Worm (Caenorhabditis elegans): Measurements from ENCODE around the gene spp-10.

spp-10 gene

ce11 chrIV:8512679-8513078, 35.7 kb downstream of the spp-10 start, which contains the start of gene C09G4.4:
Gene C09G4.4 (plus strand): TSS chrIV:8512979.
- TF ChIP-seq tbx-2 (tag; optimal IDR thresholded peaks at IDR 0.05) (no peak), ceh-82 (tag; optimal IDR thresholded peaks at IDR 0.05) (no peak), elt-2 (tag; optimal IDR thresholded peaks at IDR 0.05) (no peak), ztf-4 (tag; optimal IDR thresholded peaks at IDR 0.05) (no peak), lin-15B (tag; optimal IDR thresholded peaks at IDR 0.05) (no peak), ceh-28 (tag; optimal IDR thresholded peaks at IDR 0.05) (no peak), nhr-237 (tag; optimal IDR thresholded peaks at IDR 0.05) (no peak), unc-62 (GFP tag; optimal IDR thresholded peaks at IDR 0.05) (no peak), unc-39 (tag; optimal IDR thresholded peaks at IDR 0.05) (no peak), eor-1 (tag; optimal IDR thresholded peaks at IDR 0.05) (no peak), ZK546.5 (tag; optimal IDR thresholded peaks at IDR 0.05) (no peak), nhr-23 (tag; optimal IDR thresholded peaks at IDR 0.05) (no peak)

ce11 chrIV:8513619-8514018, 36.6 kb downstream of the spp-10 start, which contains the start of gene cks-1:
Gene cks-1 (plus strand): TSS chrIV:8513919.
- TF ChIP-seq ZK546.5 (tag; optimal IDR thresholded peaks at IDR 0.05) = no peak
- no peak for TF ChIP-seq ceh-16 (tag; optimal IDR thresholded peaks at IDR 0.05)
- TF ChIP-seq hmg-11 (tag; optimal IDR thresholded peaks at IDR 0.05) = no peak
- no peak for TF ChIP-seq unc-62 (GFP tag; optimal IDR thresholded peaks at IDR 0.05)
- TF ChIP-seq jun-1 (tag; optimal IDR thresholded peaks at IDR 0.05) = no peak
- TF ChIP-seq nhr-76 (tag; optimal IDR thresholded peaks at IDR 0.05) = no peak
- TF ChIP-seq nhr-11 (tag; optimal IDR thresholded peaks at IDR 0.05) = no peak
- no peak for TF ChIP-seq ztf-4 (tag; optimal IDR thresholded peaks at IDR 0.05)
- TF ChIP-seq ceh-9 (tag; optimal IDR thresholded peaks at IDR 0.05) = no peak
- TF ChIP-seq sea-2 (GFP tag; optimal IDR thresholded peaks at IDR 0.05) = no peak
- no peak for TF ChIP-seq daf-12 (tag; optimal IDR thresholded peaks at IDR 0.05)
- no peak for TF ChIP-seq elt-3 (tag; optimal IDR thresholded peaks at IDR 0.05)
- TF ChIP-seq tbx-2 (tag; optimal IDR thresholded peaks at IDR 0.05) = no peak

- no peak for TF ChIP-seq ceh-16 (tag; optimal IDR thresholded peaks at IDR 0.05)
- no peak for TF ChIP-seq jun-1 (tag; optimal IDR thresholded peaks at IDR 0.05)
- TF ChIP-seq aly-2 (tag; optimal IDR thresholded peaks at IDR 0.05) = no peak
- no peak for TF ChIP-seq zag-1 (tag; optimal IDR thresholded peaks at IDR 0.05)
- TF ChIP-seq pha-4 (tag; optimal IDR thresholded peaks at IDR 0.05) = no peak
- TF ChIP-seq lin-15B (tag; optimal IDR thresholded peaks at IDR 0.05) = no peak
- no peak for TF ChIP-seq lsy-12 (tag; optimal IDR thresholded peaks at IDR 0.05)
- no peak for TF ChIP-seq elt-2 (tag; optimal IDR thresholded peaks at IDR 0.05)
- TF ChIP-seq mdl-1 (tag; optimal IDR thresholded peaks at IDR 0.05) = no peak
- TF ChIP-seq nfya-1 (tag; optimal IDR thresholded peaks at IDR 0.05; ENCODE audit: insufficient read depth) = no peak
- TF ChIP-seq pqm-1 (tag; optimal IDR thresholded peaks at IDR 0.05) = no peak
- TF ChIP-seq fkh-10 (GFP tag; optimal IDR thresholded peaks at IDR 0.05) = no peak
- no peak for TF ChIP-seq nhr-237 (tag; optimal IDR thresholded peaks at IDR 0.05)
- TF ChIP-seq eor-1 (tag; optimal IDR thresholded peaks at IDR 0.05) = no peak
- TF ChIP-seq ceh-28 (tag; optimal IDR thresholded peaks at IDR 0.05) = no peak
- TF ChIP-seq unc-62 (GFP tag; optimal IDR thresholded peaks at IDR 0.05) = no peak
- TF ChIP-seq nhr-67 (tag; optimal IDR thresholded peaks at IDR 0.05) = no peak
- no peak for TF ChIP-seq egl-27 (tag; optimal IDR thresholded peaks at IDR 0.05)
- TF ChIP-seq R02D3.7 (tag; optimal IDR thresholded peaks at IDR 0.05) = no peak
- no peak for TF ChIP-seq nhr-25 (tag; optimal IDR thresholded peaks at IDR 0.05)
Observed at ce11 chrIV:8514546-8514945, 37.6 kb downstream of the spp-10 start.

- TF ChIP-seq aly-2 (tag; optimal IDR thresholded peaks at IDR 0.05) (no peak), zag-1 (tag; optimal IDR thresholded peaks at IDR 0.05) (no peak), nhr-237 (tag; optimal IDR thresholded peaks at IDR 0.05) (no peak)
Observed at ce11 chrIV:8519949-8520348, 43.0 kb downstream of the spp-10 start.

ce11 chrIV:8520594-8520993, 43.6 kb downstream of the spp-10 start, which contains the start of gene pkg-2:
Gene pkg-2 (plus strand): TSS chrIV:8520894.
- no peak for TF ChIP-seq ceh-9 (tag; optimal IDR thresholded peaks at IDR 0.05)
- TF ChIP-seq nhr-237 (tag; optimal IDR thresholded peaks at IDR 0.05) = no peak
- no peak for TF ChIP-seq lin-15B (tag; optimal IDR thresholded peaks at IDR 0.05)
- TF ChIP-seq ztf-4 (tag; optimal IDR thresholded peaks at IDR 0.05) = no peak
- no peak for TF ChIP-seq R02D3.7 (tag; optimal IDR thresholded peaks at IDR 0.05)
